Worm (Caenorhabditis elegans) whole organism, late embryonic: ENCODE measurements around the gene Y41C4A.18.
A peak's percentile ranks its signal among the peaks of the same experiment; 100 is the strongest.
"Not testable (repeated sequence)": the region's sequence is repeated elsewhere in the genome, so short reads cannot be mapped to it uniquely, and the experiment has no call there.

Experiments used
- C08G9.2 ChIP-seq: sonication (generic microtip); optimal IDR thresholded peaks from 2 replicates; lab custom pipeline; 2016; ENCODE audit warnings: mild to moderate bottlenecking, missing genetic modification characterization, moderate library complexity, missing compliant biosample characterization
- T23F11.4 ChIP-seq: fragments of 200-800 bp; sonication (Bioruptor generic); optimal IDR thresholded peaks from 2 replicates; lab custom pipeline; 2018; ENCODE audit warnings: mild to moderate bottlenecking, missing genetic modification characterization, missing compliant biosample characterization
- ama-1 ChIP-seq: fragments of 150-350 bp; optimal IDR thresholded peaks from 2 replicates; lab custom pipeline; 2014
- ceh-22 ChIP-seq: sonication (generic microtip); optimal IDR thresholded peaks from 2 replicates; lab custom pipeline; 2017; ENCODE audit warnings: missing biosample characterization, missing genetic modification characterization
- ceh-30 ChIP-seq: fragments of 150-350 bp; optimal IDR thresholded peaks from 2 replicates; lab custom pipeline; 2014; ENCODE audit warnings: missing biosample characterization, missing genetic modification characterization
- ceh-34 ChIP-seq: sonication (generic microtip); optimal IDR thresholded peaks from 2 replicates; lab custom pipeline; 2016; ENCODE audit warnings: mild to moderate bottlenecking, missing genetic modification characterization, missing compliant biosample characterization
- ceh-6 ChIP-seq: fragments of 200-800 bp; sonication (Bioruptor generic); optimal IDR thresholded peaks from 2 replicates; lab custom pipeline; 2018; ENCODE audit warnings: mild to moderate bottlenecking, missing genetic modification characterization, missing compliant biosample characterization
- ceh-9 ChIP-seq: sonication (generic microtip); optimal IDR thresholded peaks from 2 replicates; lab custom pipeline; 2016; ENCODE audit warnings: mild to moderate bottlenecking, missing genetic modification characterization, inconsistent platforms, missing compliant biosample characterization
- che-1 ChIP-seq: sonication (generic microtip); optimal IDR thresholded peaks from 2 replicates; lab custom pipeline; 2016; ENCODE audit warnings: mild to moderate bottlenecking, missing genetic modification characterization, missing compliant biosample characterization
- elt-2 ChIP-seq: sonication (generic microtip); optimal IDR thresholded peaks from 2 replicates; lab custom pipeline; 2016; ENCODE audit warnings: missing genetic modification reagents, missing genetic modification characterization, missing compliant biosample characterization
- elt-4 ChIP-seq: sonication (generic microtip); optimal IDR thresholded peaks from 2 replicates; lab custom pipeline; 2016; ENCODE audit warnings: missing genetic modification characterization, missing compliant biosample characterization
- fax-1 ChIP-seq: sonication (generic microtip); optimal IDR thresholded peaks from 2 replicates; lab custom pipeline; 2016; ENCODE audit warnings: missing genotype, missing genetic modification characterization, missing compliant biosample characterization
- hlh-30 ChIP-seq: sonication (generic microtip); optimal IDR thresholded peaks from 2 replicates; lab custom pipeline; 2017; ENCODE audit warnings: antibody characterized with exemption, missing genetic modification characterization, missing compliant biosample characterization; ENCODE audit not compliant: insufficient read depth
- hlh-8 ChIP-seq: sonication (generic microtip); optimal IDR thresholded peaks from 2 replicates; lab custom pipeline; 2016; ENCODE audit warnings: missing genotype, missing genetic modification characterization, missing compliant biosample characterization
- lim-6 ChIP-seq: sonication (generic microtip); optimal IDR thresholded peaks from 2 replicates; lab custom pipeline; 2016; ENCODE audit warnings: missing genetic modification characterization, missing compliant biosample characterization
- madf-2 ChIP-seq: sonication (generic microtip); optimal IDR thresholded peaks from 2 replicates; lab custom pipeline; 2017; ENCODE audit warnings: missing genetic modification characterization, missing compliant biosample characterization
- mec-3 ChIP-seq: sonication (generic microtip); optimal IDR thresholded peaks from 2 replicates; lab custom pipeline; 2016; ENCODE audit warnings: borderline replicate concordance, missing genetic modification characterization, missing compliant biosample characterization
- nfya-1 ChIP-seq: sonication (generic microtip); optimal IDR thresholded peaks from 2 replicates; lab custom pipeline; 2017; ENCODE audit warnings: missing genetic modification characterization, mild to moderate bottlenecking, missing compliant biosample characterization, antibody characterized with exemption, moderate library complexity
- nhr-11 ChIP-seq: fragments of 150-350 bp; optimal IDR thresholded peaks from 2 replicates; lab custom pipeline; 2014; ENCODE audit warnings: missing biosample characterization, missing genetic modification characterization
- pag-3 ChIP-seq: sonication (generic microtip); optimal IDR thresholded peaks from 2 replicates; lab custom pipeline; 2016; ENCODE audit warnings: missing compliant biosample characterization, missing genetic modification characterization, borderline replicate concordance
- pha-2 ChIP-seq: sonication (generic microtip); optimal IDR thresholded peaks from 2 replicates; lab custom pipeline; 2017; ENCODE audit warnings: mild to moderate bottlenecking, missing genetic modification characterization, missing compliant biosample characterization
- pqm-1 ChIP-seq: sonication (generic microtip); optimal IDR thresholded peaks from 2 replicates; lab custom pipeline; 2016; ENCODE audit warnings: missing genetic modification characterization, missing compliant biosample characterization
- pros-1 ChIP-seq: fragments of 150-350 bp; optimal IDR thresholded peaks from 2 replicates; lab custom pipeline; 2014; ENCODE audit warnings: missing biosample characterization, missing genetic modification reagents, missing genetic modification characterization
- rnt-1 ChIP-seq: sonication (generic microtip); optimal IDR thresholded peaks from 2 replicates; lab custom pipeline; 2016; ENCODE audit warnings: missing genetic modification characterization, missing compliant biosample characterization
- sox-2 ChIP-seq: fragments of 200-800 bp; sonication (Bioruptor generic); IDR thresholded peaks from 2 replicates; pipeline ENCODE4 v1.3.6; 2022; ENCODE audit warnings: missing genetic modification reagents, missing genetic modification characterization, missing compliant biosample characterization
- sox-4 ChIP-seq: sonication (generic microtip); optimal IDR thresholded peaks from 2 replicates; lab custom pipeline; 2017; ENCODE audit warnings: mild to moderate bottlenecking, missing genetic modification characterization, inconsistent platforms, missing compliant biosample characterization
- tbx-2 ChIP-seq: sonication (generic microtip); optimal IDR thresholded peaks from 2 replicates; lab custom pipeline; 2016; ENCODE audit warnings: missing genetic modification characterization, missing compliant biosample characterization
- ttx-3 ChIP-seq: sonication (generic microtip); optimal IDR thresholded peaks from 2 replicates; lab custom pipeline; 2016; ENCODE audit warnings: missing genetic modification reagents, missing genetic modification characterization, missing compliant biosample characterization
- unc-3 ChIP-seq, 2 experiments: fragments of 200-800 bp in 1 of 2; sonication (Bioruptor generic) in 1 of 2; sonication (generic microtip) in 1 of 2; conservative IDR thresholded peaks in 1 of 2; optimal IDR thresholded peaks in 1 of 2; 2 replicates each; pipeline versions ENCODE4 v1.3.6 to Lab custom; 2016 to 2022; ENCODE audit warnings: missing compliant biosample characterization in 2 of 2, missing genetic modification characterization in 2 of 2, missing genetic modification reagents in 1 of 2
- zip-5 ChIP-seq: sonication (generic microtip); optimal IDR thresholded peaks from 2 replicates; lab custom pipeline; 2016; ENCODE audit warnings: missing genetic modification characterization, missing compliant biosample characterization

Gene Y41C4A.18

DNA sequence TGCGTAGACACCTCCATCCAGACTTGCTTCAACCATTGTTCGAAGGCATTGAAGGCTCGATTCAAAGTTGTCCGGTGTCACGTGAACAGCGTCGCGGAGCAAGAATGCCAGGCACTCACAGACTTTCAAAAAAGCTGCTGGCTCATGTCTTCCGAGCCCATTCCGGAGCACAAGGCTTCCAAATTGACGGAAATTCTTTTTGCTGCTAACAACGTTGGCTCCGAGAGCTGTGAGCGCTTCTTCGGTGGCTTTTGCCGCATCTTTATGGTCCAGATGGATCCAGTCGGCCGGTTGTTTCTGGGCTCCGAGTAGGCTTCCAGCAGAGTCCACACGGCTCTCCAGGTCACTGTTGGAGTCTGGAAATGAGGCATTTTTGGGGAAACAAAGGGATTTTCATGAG, 27.5 kb downstream of the Y41C4A.18 start:
- TF ChIP-seq C08G9.2 (tag; lab: Kevin White, UChicago) (no peak), zip-5 (tag; lab: Kevin White, UChicago) (no peak), elt-4 (tag; lab: Kevin White, UChicago) (no peak), pha-2 (tag; lab: Kevin White, UChicago) (no peak), hlh-8 (tag; lab: Kevin White, UChicago) (no peak), ceh-30 (no peak), nfya-1 (no peak)

DNA sequence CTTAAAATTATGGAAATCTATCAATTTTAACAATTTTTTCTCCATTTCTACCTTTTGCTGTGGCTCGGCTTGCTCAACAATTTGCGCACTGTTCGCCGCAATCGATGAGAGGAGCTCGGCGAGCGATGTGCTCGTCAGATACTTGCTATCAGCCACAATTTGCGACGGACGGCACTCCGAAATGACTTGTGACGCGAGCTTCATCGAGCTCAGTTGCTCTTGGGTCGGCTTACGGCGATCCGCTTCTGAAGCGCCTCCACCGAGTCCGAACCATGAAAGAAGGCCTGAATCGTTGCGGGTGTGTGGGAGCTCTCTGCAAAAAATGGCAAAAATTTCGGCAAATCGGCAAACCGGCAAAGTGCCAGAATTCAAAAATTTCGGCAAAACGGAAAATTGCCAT, 30.2 kb downstream of the Y41C4A.18 start:
- TF ChIP-seq pag-3 (tag; lab: Kevin White, UChicago) (no peak), ttx-3 (tag; lab: Kevin White, UChicago) (no peak), sox-4 (tag; lab: Kevin White, UChicago) (no peak), pqm-1 (tag; lab: Kevin White, UChicago) (no peak), mec-3 (no peak), ceh-22 (tag; lab: Kevin White, UChicago) (no peak), ceh-9 (tag; lab: Kevin White, UChicago) (no peak), madf-2 (tag; lab: Kevin White, UChicago) (no peak), tbx-2 (no peak)
- TF ChIP-seq, all 69 proteins: peak for 0

DNA sequence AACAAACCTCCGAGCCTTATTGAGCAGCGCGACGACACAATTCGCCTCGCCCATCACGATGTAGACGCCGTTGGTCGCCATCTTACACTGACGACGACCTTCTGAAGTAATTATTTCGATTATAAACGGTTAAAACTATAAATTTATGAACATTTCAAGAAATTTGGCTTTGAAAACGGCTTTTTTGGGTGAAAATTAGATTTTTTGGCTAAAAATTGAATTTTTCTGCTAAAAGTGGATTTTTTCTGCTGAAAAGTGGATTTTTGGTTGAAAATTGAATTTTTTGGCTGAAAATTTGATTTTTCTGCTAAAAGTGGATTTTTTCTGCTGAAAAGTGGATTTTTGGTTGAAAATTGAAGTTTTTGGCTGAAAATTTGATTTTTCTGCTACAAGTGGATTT, 43.2 kb downstream of the Y41C4A.18 start, which contains the start of gene gbf-1:
TSS of gene gbf-1 (minus strand) at position 101 of the 400 bp plus-strand sequence.
- not testable (repeated sequence) for TF ChIP-seq pqm-1, sox-4, ceh-22 (tag; lab: Kevin White, UChicago)

DNA sequence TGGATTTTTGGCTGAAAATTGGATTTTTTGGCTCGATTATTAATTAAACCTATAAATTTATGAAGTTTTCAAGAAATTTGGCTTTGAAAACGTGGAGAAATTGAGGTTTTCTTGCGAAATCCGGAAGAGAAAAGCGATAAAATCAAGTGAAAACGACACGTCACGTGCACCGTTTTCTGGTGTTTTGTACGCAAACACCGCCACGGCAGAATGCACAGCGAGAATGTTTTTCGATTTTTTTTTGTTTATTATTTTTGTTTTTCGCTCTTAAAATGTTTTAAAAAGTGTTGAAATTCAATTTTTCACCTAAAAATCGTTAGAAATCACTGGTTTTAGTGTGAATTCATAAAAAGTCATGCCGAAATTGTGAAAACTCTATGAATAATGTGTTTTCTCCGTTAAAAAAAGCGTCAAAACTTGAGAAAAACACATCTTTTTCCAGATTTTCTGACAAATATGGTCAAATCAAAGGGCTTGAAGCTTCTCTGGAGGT, 44.1 kb downstream of the Y41C4A.18 start, which contains the start of gene immp-1:
TSS of gene immp-1 (plus strand) at position 443 of the 493 bp plus-strand sequence.
- no peak for TF ChIP-seq ceh-34 (tag; lab: Kevin White, UChicago)
- no peak for TF ChIP-seq nhr-11
- no peak for TF ChIP-seq che-1 (tag; lab: Kevin White, UChicago)
- no peak for TF ChIP-seq unc-3 (GFP tag; conservative IDR thresholded peaks at IDR 0.05; lab: Robert Waterston, UW)
- TF ChIP-seq unc-3 (tag; optimal IDR thresholded peaks at IDR 0.05; lab: Kevin White, UChicago), result no peak
- TF ChIP-seq nfya-1, result peak; percentile 8
- no peak for TF ChIP-seq T23F11.4 (GFP tag; lab: Kevin White, UChicago)
- no peak for TF ChIP-seq lim-6 (tag; lab: Kevin White, UChicago)
- no peak for TF ChIP-seq ttx-3 (tag; lab: Kevin White, UChicago)
- TF ChIP-seq hlh-30 (tag; lab: Kevin White, UChicago), result peak; percentile 93
- no peak for TF ChIP-seq elt-2 (tag; lab: Kevin White, UChicago)
- TF ChIP-seq pros-1 (tag; lab: Kevin White, UChicago), result no peak
- TF ChIP-seq, all 69 proteins: peak for 2

DNA sequence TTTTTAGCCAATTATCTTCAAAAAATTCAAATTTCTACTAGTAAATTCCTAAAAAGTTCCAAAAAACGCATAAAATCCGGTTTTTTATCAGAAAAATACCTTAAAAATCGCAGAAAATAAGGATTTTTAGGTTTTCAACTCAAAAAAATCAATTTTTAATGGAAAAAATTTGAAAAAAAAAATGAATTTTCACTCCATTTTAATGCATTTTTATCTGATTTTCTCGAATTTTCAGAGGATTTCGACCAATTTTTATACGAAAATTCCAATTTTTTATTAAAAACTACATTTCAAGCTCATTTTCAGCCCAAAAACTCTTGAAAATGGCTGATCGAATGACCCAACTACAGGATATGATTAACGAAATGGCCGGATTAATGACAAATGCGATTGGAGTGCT, 46.9 kb downstream of the Y41C4A.18 start, which contains the start of gene mdt-21:
TSS of gene mdt-21 (plus strand) at position 301 of the 400 bp plus-strand sequence.
- TF ChIP-seq elt-2 (tag; lab: Kevin White, UChicago) (no peak), rnt-1 (no peak)

DNA sequence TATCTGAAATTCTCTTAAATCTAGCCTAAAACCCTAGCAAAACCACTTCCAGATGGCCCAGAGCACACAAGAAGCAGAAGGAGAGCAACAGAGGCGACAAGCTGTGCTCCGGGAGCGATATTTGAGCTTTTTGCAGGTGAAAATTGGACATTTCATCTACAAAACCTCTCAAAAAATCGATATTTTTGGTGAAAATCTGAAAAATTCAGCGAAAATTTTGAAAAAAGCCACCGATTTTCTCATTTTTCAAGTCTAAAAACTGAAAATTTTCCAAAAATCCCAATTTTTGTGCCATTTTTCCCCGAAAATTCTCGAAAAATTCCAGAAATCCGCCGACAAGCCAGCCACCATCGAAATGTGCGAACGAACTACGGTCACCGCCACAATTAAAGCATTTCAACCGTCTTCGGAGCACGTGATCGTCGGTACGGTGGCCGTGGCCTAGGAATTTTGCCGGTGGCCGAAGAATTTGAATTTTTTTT, 49.8 kb downstream of the Y41C4A.18 start, which contains the start of gene C24H11.5:
TSS of gene C24H11.5 (plus strand) at position 51 of the 482 bp plus-strand sequence.
- TF ChIP-seq sox-2 (GFP tag; lab: Robert Waterston, UW) (no peak), mec-3 (no peak), ceh-6 (GFP tag; lab: Kevin White, UChicago) (no peak), ama-1 (lab: Kevin White, UChicago) (no peak), fax-1 (tag; lab: Kevin White, UChicago) (no peak), nhr-11 (no peak), lim-6 (tag; lab: Kevin White, UChicago) (no peak)
